Fruit fly (Drosophila melanogaster) whole organism: ENCODE data around the gene klg.

Experiments used
- CG8478 ChIP-seq: fragments of >200 bp; optimal IDR thresholded peaks from 2 replicates; lab custom pipeline; 2018; ENCODE audit warnings: inconsistent platforms
- Dll ChIP-seq: fragments of >200 bp; optimal IDR thresholded peaks from 2 replicates; lab custom pipeline; 2017
- EcR ChIP-seq, 2 experiments: fragments of >200 bp; optimal IDR thresholded peaks; 2 replicates each; lab custom pipeline; 2017; ENCODE audit warnings: missing biosample characterization in 2 of 2, missing genetic modification characterization in 2 of 2, missing genetic modification reagents in 2 of 2
- psq ChIP-seq: fragments of >200 bp; optimal IDR thresholded peaks from 2 replicates; lab custom pipeline; 2017

dm6 chr3R:22976997-22977396 is 77.9 kb downstream of the klg start, which contains the start of gene Gbp3:
- TF ChIP-seq EcR (GFP tag; optimal IDR thresholded peaks at IDR 0.05; lab: Kevin White, UChicago) (no peak), psq (lab: Kevin White, UChicago) (no peak), Dll (no peak), CG8478 (lab: Kevin White, UChicago) (no peak)
